Fruit fly (Drosophila melanogaster) whole organism, embryonic: ENCODE measurements around the gene lectin-30A.
A peak's percentile ranks its signal among the peaks of the same experiment; 100 is the strongest.

Experiments used
- Abd-B ChIP-seq: fragments of 200-800 bp; sonication (Bioruptor generic); optimal IDR thresholded peaks from 2 replicates; lab custom pipeline; 2018; ENCODE audit warnings: missing biosample characterization, mild to moderate bottlenecking, missing genetic modification characterization, moderate library complexity
- Aef1 ChIP-seq: fragments of 200-800 bp; sonication (Bioruptor generic); IDR thresholded peaks from 3 replicates; pipeline ENCODE4 v1.3.6; 2022; ENCODE audit warnings: missing biosample characterization, missing genetic modification characterization
- Antp ChIP-seq: fragments of 200-800 bp; sonication (Bioruptor generic); optimal IDR thresholded peaks from 3 replicates; lab custom pipeline; 2016; ENCODE audit warnings: missing biosample characterization, missing genetic modification characterization
- CG10321 ChIP-seq: fragments of 200-800 bp; sonication (Bioruptor generic); IDR thresholded peaks from 2 replicates; pipeline ENCODE4 v1.3.6; 2022; ENCODE audit warnings: missing biosample characterization, missing genetic modification characterization
- CG10979 ChIP-seq: fragments of 200-800 bp; sonication (Bioruptor generic); optimal IDR thresholded peaks from 2 replicates; lab custom pipeline; 2018; ENCODE audit warnings: missing biosample characterization, mild to moderate bottlenecking, missing genetic modification characterization, moderate library complexity
- CG11085 ChIP-seq: fragments of 200-800 bp; sonication (Bioruptor generic); IDR thresholded peaks from 2 replicates; pipeline ENCODE4 v1.3.6; 2022; ENCODE audit warnings: missing biosample characterization, missing genetic modification characterization
- CG11093 ChIP-seq: fragments of 200-800 bp; sonication (Bioruptor generic); IDR thresholded peaks from 3 replicates; pipeline ENCODE4 v1.3.6; 2022; ENCODE audit warnings: missing biosample characterization, missing genetic modification characterization
- CG11504 ChIP-seq: fragments of 200-800 bp; sonication (Bioruptor generic); optimal IDR thresholded peaks from 3 replicates; lab custom pipeline; 2019; ENCODE audit warnings: missing biosample characterization, mild to moderate bottlenecking, missing genetic modification characterization, moderate library complexity
- CG1233 ChIP-seq: fragments of 200-800 bp; sonication (Bioruptor generic); optimal IDR thresholded peaks from 4 replicates; lab custom pipeline; 2018; ENCODE audit warnings: missing biosample characterization, mild to moderate bottlenecking, missing genetic modification characterization
- CG12659 ChIP-seq: fragments of 200-800 bp; sonication (Bioruptor generic); optimal IDR thresholded peaks from 3 replicates; lab custom pipeline; 2017; ENCODE audit warnings: mild to moderate bottlenecking, missing biosample characterization, missing genetic modification reagents, missing genetic modification characterization
- CG14014 ChIP-seq: fragments of 200-800 bp; sonication (Bioruptor generic); IDR thresholded peaks from 2 replicates; pipeline ENCODE4 v1.3.6; 2022; ENCODE audit warnings: missing biosample characterization, missing genetic modification characterization
- CG1529 ChIP-seq: fragments of 200-800 bp; sonication (Bioruptor generic); optimal IDR thresholded peaks from 3 replicates; lab custom pipeline; 2018; ENCODE audit warnings: missing biosample characterization, missing genetic modification characterization
- CG1602 ChIP-seq: fragments of 200-800 bp; sonication (Bioruptor generic); optimal IDR thresholded peaks from 3 replicates; lab custom pipeline; 2016; ENCODE audit warnings: missing biosample characterization, missing genetic modification characterization
- CG16813 ChIP-seq: fragments of 200-800 bp; sonication (Bioruptor generic); IDR thresholded peaks from 3 replicates; pipeline ENCODE4 v1.3.6; 2022; ENCODE audit warnings: missing biosample characterization, missing genetic modification characterization; ENCODE audit not compliant: partially characterized antibody
- CG17361 ChIP-seq: fragments of 200-800 bp; sonication (Bioruptor generic); IDR thresholded peaks from 3 replicates; pipeline ENCODE4 v1.3.6; 2022; ENCODE audit warnings: missing biosample characterization, missing genetic modification characterization
- CG2129 ChIP-seq: fragments of 200-800 bp; sonication (Bioruptor generic); IDR thresholded peaks from 2 replicates; pipeline ENCODE4 v1.3.6; 2022; ENCODE audit warnings: missing biosample characterization, missing genetic modification characterization; ENCODE audit not compliant: partially characterized antibody
- CG2202 ChIP-seq: fragments of 200-800 bp; sonication (Bioruptor generic); optimal IDR thresholded peaks from 2 replicates; lab custom pipeline; 2018; ENCODE audit warnings: missing biosample characterization, mild to moderate bottlenecking, missing genetic modification characterization
- CG2875 ChIP-seq: fragments of 200-800 bp; sonication (Bioruptor generic); optimal IDR thresholded peaks from 2 replicates; lab custom pipeline; 2017; ENCODE audit warnings: missing biosample characterization, mild to moderate bottlenecking, missing genetic modification characterization, missing genetic modification reagents
- CG30403 ChIP-seq: fragments of 200-800 bp; sonication (Bioruptor generic); optimal IDR thresholded peaks from 3 replicates; lab custom pipeline; 2016; ENCODE audit warnings: missing biosample characterization, missing genetic modification characterization
- CG31365 ChIP-seq: fragments of 200-800 bp; sonication (Bioruptor generic); optimal IDR thresholded peaks from 2 replicates; lab custom pipeline; 2018; ENCODE audit warnings: missing biosample characterization, mild to moderate bottlenecking, missing genetic modification characterization
- CG4328 ChIP-seq: fragments of 200-800 bp; sonication (Bioruptor generic); optimal IDR thresholded peaks from 3 replicates; lab custom pipeline; 2017; ENCODE audit warnings: missing biosample characterization, missing genetic modification reagents, missing genetic modification characterization
- CG4360 ChIP-seq: fragments of 200-800 bp; sonication (Bioruptor generic); IDR thresholded peaks from 2 replicates; pipeline ENCODE4 v1.3.6; 2022; ENCODE audit warnings: missing biosample characterization, missing genetic modification characterization
- CG4707 ChIP-seq: fragments of 200-800 bp; sonication (Bioruptor generic); optimal IDR thresholded peaks from 2 replicates; lab custom pipeline; 2018; ENCODE audit warnings: missing biosample characterization, mild to moderate bottlenecking, missing genetic modification characterization, moderate library complexity
- CG4730 ChIP-seq: fragments of 200-800 bp; sonication (Bioruptor generic); IDR thresholded peaks from 2 replicates; pipeline ENCODE4 v1.3.6; 2022; ENCODE audit warnings: missing biosample characterization, missing genetic modification characterization
- CG8359 ChIP-seq: fragments of 200-800 bp; sonication (Bioruptor generic); optimal IDR thresholded peaks from 2 replicates; lab custom pipeline; 2017; ENCODE audit warnings: missing biosample characterization, mild to moderate bottlenecking, missing genetic modification characterization, borderline replicate concordance
- CHES-1-like ChIP-seq: fragments of 200-800 bp; sonication (Bioruptor generic); optimal IDR thresholded peaks from 2 replicates; lab custom pipeline; 2016; ENCODE audit warnings: missing biosample characterization, missing genetic modification characterization
- CTCF ChIP-seq: fragments of 200-800 bp; sonication (Bioruptor generic); optimal IDR thresholded peaks from 2 replicates; lab custom pipeline; 2017; ENCODE audit warnings: missing biosample characterization, mild to moderate bottlenecking, missing genetic modification characterization, moderate library complexity
- Dad ChIP-seq: fragments of 200-800 bp; sonication (Bioruptor generic); optimal IDR thresholded peaks from 3 replicates; lab custom pipeline; 2016; ENCODE audit warnings: missing biosample characterization, missing genetic modification characterization
- Deaf1 ChIP-seq: fragments of 200-800 bp; optimal IDR thresholded peaks from 3 replicates; lab custom pipeline; 2019; ENCODE audit warnings: missing biosample characterization, mild to moderate bottlenecking, missing genetic modification characterization, moderate library complexity
- Dfd ChIP-seq, 2 experiments: fragments of >200 bp; optimal IDR thresholded peaks; 2 replicates each; lab custom pipeline; 2017; ENCODE audit warnings: missing biosample characterization in 2 of 2, missing genetic modification characterization in 2 of 2
- E2f2 ChIP-seq: fragments of 200-800 bp; sonication (Bioruptor generic); IDR thresholded peaks from 2 replicates; pipeline ENCODE4 v1.3.6; 2022; ENCODE audit warnings: missing biosample characterization, missing genetic modification characterization
- Gug ChIP-seq: fragments of 200-800 bp; sonication (Bioruptor generic); IDR thresholded peaks from 4 replicates; pipeline ENCODE4 v1.3.6; 2022; ENCODE audit warnings: missing biosample characterization, missing genetic modification characterization
- Hmr ChIP-seq: fragments of 200-800 bp; sonication (Bioruptor generic); optimal IDR thresholded peaks from 3 replicates; lab custom pipeline; 2017; ENCODE audit warnings: mild to moderate bottlenecking, missing biosample characterization, missing genetic modification reagents, missing genetic modification characterization
- Hr51 ChIP-seq, 2 experiments: fragments of 200-800 bp; sonication (Bioruptor generic); optimal IDR thresholded peaks; 2 replicates in 1 of 2; 3 replicates in 1 of 2; lab custom pipeline; 2016 to 2018; ENCODE audit warnings: missing biosample characterization in 2 of 2, missing genetic modification characterization in 2 of 2, mild to moderate bottlenecking in 1 of 2, moderate library complexity in 1 of 2
- Mad ChIP-seq: fragments of 200-800 bp; sonication (Bioruptor generic); optimal IDR thresholded peaks from 2 replicates; lab custom pipeline; 2016; ENCODE audit warnings: missing biosample characterization, missing genetic modification characterization
- Med ChIP-seq: fragments of 200-800 bp; sonication (Bioruptor generic); peaks from one replicate; lab custom pipeline; 2016; ENCODE audit warnings: missing biosample characterization, missing genetic modification characterization, mild to moderate bottlenecking, inconsistent platforms, moderate library complexity
- Nf-YB ChIP-seq: fragments of 200-800 bp; sonication (Bioruptor generic); optimal IDR thresholded peaks from 3 replicates; lab custom pipeline; 2019; ENCODE audit warnings: missing biosample characterization, mild to moderate bottlenecking, missing genetic modification characterization, moderate library complexity
- Ssrp ChIP-seq: fragments of 200-800 bp; sonication (Bioruptor generic); optimal IDR thresholded peaks from 2 replicates; lab custom pipeline; 2018; ENCODE audit warnings: missing biosample characterization, mild to moderate bottlenecking, missing genetic modification characterization, moderate library complexity
- bsh ChIP-seq, 2 experiments: fragments of 200-800 bp; sonication (Bioruptor generic); optimal IDR thresholded peaks; 2 replicates each; lab custom pipeline; 2017 to 2018; ENCODE audit warnings: mild to moderate bottlenecking in 2 of 2, missing biosample characterization in 2 of 2, missing genetic modification characterization in 2 of 2, moderate library complexity in 1 of 2
- dmrt99B ChIP-seq: fragments of 200-800 bp; sonication (Bioruptor generic); optimal IDR thresholded peaks from 2 replicates; lab custom pipeline; 2018; ENCODE audit warnings: missing biosample characterization, mild to moderate bottlenecking, missing genetic modification characterization, moderate library complexity
- dpn ChIP-seq, 2 experiments: fragments of 200-800 bp; sonication (Bioruptor generic); optimal IDR thresholded peaks; 3 replicates each; lab custom pipeline; 2016; ENCODE audit warnings: missing biosample characterization in 2 of 2, missing genetic modification characterization in 2 of 2
- fd96Cb ChIP-seq: fragments of 200-800 bp; sonication (Bioruptor generic); optimal IDR thresholded peaks from 2 replicates; lab custom pipeline; 2018; ENCODE audit warnings: missing biosample characterization, mild to moderate bottlenecking, missing genetic modification characterization, moderate library complexity
- ftz-f1 ChIP-seq: fragments of 200-800 bp; sonication (Bioruptor generic); optimal IDR thresholded peaks from 2 replicates; lab custom pipeline; 2016; ENCODE audit warnings: missing biosample characterization, missing genetic modification characterization
- gcm ChIP-seq: fragments of 200-800 bp; sonication (Bioruptor generic); optimal IDR thresholded peaks from 2 replicates; lab custom pipeline; 2019; ENCODE audit warnings: missing biosample characterization, mild to moderate bottlenecking, missing genetic modification characterization, moderate library complexity
- klu ChIP-seq: fragments of 200-800 bp; sonication (Bioruptor generic); IDR thresholded peaks from 2 replicates; pipeline ENCODE4 v1.3.6; 2022; ENCODE audit warnings: missing biosample characterization, missing genetic modification characterization
- nerfin-1 ChIP-seq: fragments of 200-800 bp; sonication (Bioruptor generic); optimal IDR thresholded peaks from 3 replicates; lab custom pipeline; 2019; ENCODE audit warnings: missing biosample characterization, mild to moderate bottlenecking, missing genetic modification characterization, moderate library complexity
- pita ChIP-seq: fragments of 200-800 bp; sonication (Bioruptor generic); optimal IDR thresholded peaks from 2 replicates; lab custom pipeline; 2017; ENCODE audit warnings: missing biosample characterization, mild to moderate bottlenecking, missing genetic modification characterization
- sens ChIP-seq: fragments of 200-800 bp; sonication (Bioruptor generic); peaks from one replicate; lab custom pipeline; 2016; ENCODE audit warnings: missing biosample characterization, missing genetic modification characterization
- sob ChIP-seq: fragments of 200-800 bp; sonication (Bioruptor generic); IDR thresholded peaks from 2 replicates; pipeline ENCODE4 v1.3.6; 2022; ENCODE audit warnings: missing biosample characterization, missing genetic modification characterization
- sqz ChIP-seq: fragments of 200-800 bp; sonication (Bioruptor generic); optimal IDR thresholded peaks from 3 replicates; lab custom pipeline; 2018; ENCODE audit warnings: missing biosample characterization, mild to moderate bottlenecking, missing genetic modification characterization
- tin ChIP-seq: fragments of 200-800 bp; sonication (Bioruptor generic); optimal IDR thresholded peaks from 3 replicates; lab custom pipeline; 2016; ENCODE audit warnings: missing biosample characterization, missing genetic modification characterization
- unc-4 ChIP-seq: fragments of 200-800 bp; sonication (Bioruptor generic); IDR thresholded peaks from 2 replicates; pipeline ENCODE4 v1.3.6; 2022; ENCODE audit warnings: missing biosample characterization, missing genetic modification characterization; ENCODE audit not compliant: partially characterized antibody

The lectin-30A gene

DNA sequence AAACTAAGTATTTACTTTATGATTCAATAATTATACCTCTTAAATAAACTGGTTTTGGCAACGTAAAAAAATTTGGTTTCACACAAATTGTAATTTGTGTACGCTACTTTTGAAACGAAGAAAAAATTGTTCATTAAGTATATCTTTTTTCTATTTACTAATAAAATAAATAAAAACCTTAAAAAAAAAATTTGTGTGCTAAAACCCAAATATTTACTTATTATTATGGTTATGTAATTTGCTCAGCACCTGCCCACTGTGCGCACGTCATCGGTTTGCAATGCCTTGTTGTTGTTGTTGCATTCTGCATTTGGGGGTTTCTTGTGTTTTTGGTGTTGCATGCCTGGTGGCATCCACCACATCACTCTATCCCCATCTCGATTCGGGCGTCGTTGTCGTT lies 47.5 kb downstream of the lectin-30A start (continued):
- TF ChIP-seq sens (GFP tag; lab: Kevin White, UChicago) (peak; percentile 64), klu (no peak), pita (no peak), Gug (GFP tag; lab: Robert Waterston, UW) (peak; percentile 17; the same call in 1 of the 4 replicates), CG4707 (GFP tag; lab: Kevin White, UChicago) (peak; percentile 55), CG4360 (GFP tag; lab: Robert Waterston, UW) (peak; percentile 59), CG30403 (GFP tag; lab: Kevin White, UChicago) (peak; percentile 40), Med (GFP tag; lab: Kevin White, UChicago) (peak; percentile 12), dpn (GFP tag; optimal IDR thresholded peaks at IDR 0.05; lab: Kevin White, UChicago) (peak in 1 of 2 experiments; percentile 34), CG2202 (tag; lab: Kevin White, UChicago) (peak; percentile 4), CG8359 (no peak), CG11093 (GFP tag; lab: Robert Waterston, UW) (0 out of 3 replicates have a peak, but pooled peaks have one; percentile 26), Hmr (GFP tag; lab: Kevin White, UChicago) (no peak), CG1602 (peak; percentile 24), CG11504 (peak; percentile 78), ftz-f1 (GFP tag; lab: Kevin White, UChicago) (no peak), CG17361 (GFP tag; lab: Robert Waterston, UW) (peak; percentile 43; the same call in 1 of the 3 replicates), Dad (GFP tag; lab: Kevin White, UChicago) (no peak), fd96Cb (tag; lab: Kevin White, UChicago) (peak; percentile 54), unc-4 (no peak), CG4730 (GFP tag; lab: Robert Waterston, UW) (no peak), Nf-YB (GFP tag; lab: Kevin White, UChicago) (no peak), sob (GFP tag; lab: Robert Waterston, UW) (peak; percentile 28; the same call in 1 of the 2 replicates), bsh (GFP tag; optimal IDR thresholded peaks at IDR 0.05; lab: Kevin White, UChicago) (peak; percentile 73 to 76), CG14014 (no peak), Aef1 (GFP tag; lab: Robert Waterston, UW) (no peak), Dfd (GFP tag; optimal IDR thresholded peaks at IDR 0.05; lab: Kevin White, UChicago) (no peak), dmrt99B (tag; lab: Kevin White, UChicago) (peak; percentile 82), sqz (GFP tag; lab: Kevin White, UChicago) (peak; percentile 35), CHES-1-like (GFP tag; lab: Kevin White, UChicago) (no peak), CG2875 (peak; percentile 58), CG31365 (tag; lab: Kevin White, UChicago) (no peak), CG2129 (no peak), CTCF (GFP tag; lab: Kevin White, UChicago) (no peak), E2f2 (peak; percentile 28; the same call in 1 of the 2 replicates)

DNA sequence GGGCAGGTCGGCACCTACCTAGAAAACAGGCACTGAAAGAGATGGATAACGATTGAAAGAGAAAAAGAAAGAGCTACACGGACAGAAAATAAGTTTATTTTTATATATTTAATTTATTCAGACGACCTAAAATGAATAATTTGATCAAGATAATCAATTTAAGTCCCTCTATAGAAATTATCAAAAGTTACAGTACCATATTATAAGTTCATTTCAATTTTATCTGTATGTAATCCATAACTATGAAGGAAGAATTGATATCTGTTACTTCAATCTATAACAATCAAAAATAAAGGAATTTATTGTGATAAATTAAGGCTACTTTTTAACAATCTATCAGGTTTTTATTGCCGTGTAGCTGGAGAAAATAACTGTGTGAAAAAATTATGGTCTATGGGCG lies 48.3 kb downstream of the lectin-30A start:
- TF ChIP-seq Mad (GFP tag; lab: Kevin White, UChicago) (no peak), CG12659 (peak; percentile 18), CG4328 (no peak), Hr51 (GFP tag; optimal IDR thresholded peaks at IDR 0.05; lab: Kevin White, UChicago) (peak in 1 of 2 experiments; percentile 78), Antp (GFP tag; lab: Kevin White, UChicago) (no peak), CG1233 (GFP tag; lab: Kevin White, UChicago) (peak; percentile 30), CG10321 (GFP tag; lab: Robert Waterston, UW) (no peak), nerfin-1 (tag; lab: Kevin White, UChicago) (peak; percentile 41), tin (GFP tag; lab: Kevin White, UChicago) (no peak), CG1529 (GFP tag; lab: Kevin White, UChicago) (peak; percentile 17), CG11085 (GFP tag; lab: Robert Waterston, UW) (no peak), Deaf1 (peak; percentile 12), Abd-B (GFP tag; lab: Kevin White, UChicago) (peak; percentile 24), bsh (GFP tag; optimal IDR thresholded peaks at IDR 0.05; lab: Kevin White, UChicago) (peak; percentile 47 to 73), CG16813 (GFP tag; lab: Robert Waterston, UW) (no peak), gcm (GFP tag; lab: Kevin White, UChicago) (peak; percentile 22), CG10979 (tag; lab: Kevin White, UChicago) (peak; percentile 66), Ssrp (tag; lab: Kevin White, UChicago) (peak; percentile 74)
